Worm (Caenorhabditis elegans): ENCODE measurements around the gene spp-16.

spp-16 gene

ce11 chrV:10887564-10887963, 13.5 kb downstream of the spp-16 start:
- TF ChIP-seq unc-86 (tag; optimal IDR thresholded peaks at IDR 0.05) (no peak), odd-2 (tag; optimal IDR thresholded peaks at IDR 0.05) (no peak), madf-2 (tag; optimal IDR thresholded peaks at IDR 0.05) (no peak), ztf-16 (tag; optimal IDR thresholded peaks at IDR 0.05) (no peak), che-1 (tag; optimal IDR thresholded peaks at IDR 0.05) (no peak), ceh-14 (tag; optimal IDR thresholded peaks at IDR 0.05) (no peak), pha-4 (tag; optimal IDR thresholded peaks at IDR 0.05) (no peak), ceh-34 (tag; optimal IDR thresholded peaks at IDR 0.05) (no peak), ceh-22 (tag; optimal IDR thresholded peaks at IDR 0.05) (no peak), tbx-7 (tag; optimal IDR thresholded peaks at IDR 0.05) (no peak), zip-5 (tag; optimal IDR thresholded peaks at IDR 0.05) (no peak), elt-2 (tag; optimal IDR thresholded peaks at IDR 0.05) (no peak), T23F11.4 (GFP tag; optimal IDR thresholded peaks at IDR 0.05) (no peak), nhr-11 (tag; optimal IDR thresholded peaks at IDR 0.05) (no peak), hlh-15 (tag; optimal IDR thresholded peaks at IDR 0.05) (no peak), rnt-1 (tag; optimal IDR thresholded peaks at IDR 0.05) (no peak), unc-42 (tag; optimal IDR thresholded peaks at IDR 0.05) (no peak), hlh-8 (tag; optimal IDR thresholded peaks at IDR 0.05) (no peak), ets-4 (tag; optimal IDR thresholded peaks at IDR 0.05) (no peak), lin-11 (tag; optimal IDR thresholded peaks at IDR 0.05) (no peak)

ce11 chrV:10886405-10886887, 14.7 kb downstream of the spp-16 start, which contains the start of gene F32D8.3:
TSS of gene F32D8.3 (plus strand) at chrV:10886837.
- TF ChIP-seq ceh-48 (tag; optimal IDR thresholded peaks at IDR 0.05) (no peak), tbx-7 (tag; optimal IDR thresholded peaks at IDR 0.05) (no peak), unc-86 (tag; optimal IDR thresholded peaks at IDR 0.05) (no peak), ztf-16 (tag; optimal IDR thresholded peaks at IDR 0.05) (no peak), T23F11.4 (GFP tag; optimal IDR thresholded peaks at IDR 0.05) (no peak), gmeb-2 (tag; optimal IDR thresholded peaks at IDR 0.05) (no peak), elt-4 (tag; optimal IDR thresholded peaks at IDR 0.05) (no peak), lim-6 (tag; optimal IDR thresholded peaks at IDR 0.05) (no peak), K09A11.1 (tag; optimal IDR thresholded peaks at IDR 0.05; ENCODE audit: insufficient read depth) (no peak), K02D7.2 (tag; optimal IDR thresholded peaks at IDR 0.05) (no peak), pat-9 (tag; optimal IDR thresholded peaks at IDR 0.05) (no peak), ama-1 (optimal IDR thresholded peaks at IDR 0.05) (no peak), ets-4 (tag; optimal IDR thresholded peaks at IDR 0.05) (no peak), ahr-1 (tag; optimal IDR thresholded peaks at IDR 0.05) (no peak), elt-2 (tag; optimal IDR thresholded peaks at IDR 0.05) (no peak), pax-1 (tag; optimal IDR thresholded peaks at IDR 0.05) (no peak), ceh-2 (tag; optimal IDR thresholded peaks at IDR 0.05) (no peak), unc-3 (GFP tag; conservative IDR thresholded peaks at IDR 0.05) (no peak), unc-3 (tag; optimal IDR thresholded peaks at IDR 0.05) (no peak)

ce11 chrV:10883478-10883877, 17.6 kb downstream of the spp-16 start, which contains the start of gene F32D8.2:
TSS of gene F32D8.2 (plus strand) at chrV:10883778.
- TF ChIP-seq hlh-13 (GFP tag; optimal IDR thresholded peaks at IDR 0.05) (no peak), sox-4 (tag; optimal IDR thresholded peaks at IDR 0.05) (no peak), sox-2 (GFP tag; IDR thresholded peaks at IDR 0.05) (no peak), lin-11 (tag; optimal IDR thresholded peaks at IDR 0.05) (no peak), ahr-1 (tag; optimal IDR thresholded peaks at IDR 0.05) (no peak), lim-6 (tag; optimal IDR thresholded peaks at IDR 0.05) (no peak), F13H6.1 (tag; optimal IDR thresholded peaks at IDR 0.05) (no peak), fkh-10 (GFP tag; optimal IDR thresholded peaks at IDR 0.05) (no peak), pha-2 (tag; optimal IDR thresholded peaks at IDR 0.05) (no peak), ceh-6 (GFP tag; optimal IDR thresholded peaks at IDR 0.05) (no peak)

All from whole organism, late embryonic.